Fruit fly (Drosophila melanogaster) whole organism, embryonic: Measurements from ENCODE around the gene regucalcin.

Experiments
- Aef1 ChIP-seq: fragments of 200-800 bp; sonication (Bioruptor generic); IDR thresholded peaks from 3 replicates; pipeline ENCODE4 v1.3.6; 2022; ENCODE audit warnings: missing biosample characterization, missing genetic modification characterization
- Blimp-1 ChIP-seq: fragments of 200-800 bp; sonication (Bioruptor generic); optimal IDR thresholded peaks from 3 replicates; lab custom pipeline; 2018; ENCODE audit warnings: missing biosample characterization, missing genetic modification characterization, mild to moderate bottlenecking, moderate library complexity, missing genetic modification reagents
- CG10366 ChIP-seq: fragments of 200-800 bp; sonication (Bioruptor generic); IDR thresholded peaks from 2 replicates; pipeline ENCODE4 v1.3.6; 2022; ENCODE audit warnings: missing biosample characterization, missing genetic modification characterization
- CG10543 ChIP-seq: fragments of 200-800 bp; sonication (Bioruptor generic); optimal IDR thresholded peaks from 3 replicates; lab custom pipeline; 2017; ENCODE audit warnings: missing biosample characterization, mild to moderate bottlenecking, missing genetic modification characterization, moderate library complexity
- CG12071 ChIP-seq: fragments of 200-800 bp; sonication (Bioruptor generic); optimal IDR thresholded peaks from 3 replicates; lab custom pipeline; 2018; ENCODE audit warnings: missing biosample characterization, mild to moderate bottlenecking, missing genetic modification characterization
- CG12155 ChIP-seq: fragments of 200-800 bp; sonication (Bioruptor generic); optimal IDR thresholded peaks from 3 replicates; lab custom pipeline; 2016; ENCODE audit warnings: missing biosample characterization, missing genetic modification characterization
- CG12744 ChIP-seq: fragments of 200-800 bp; sonication (Bioruptor generic); optimal IDR thresholded peaks from 2 replicates; lab custom pipeline; 2016; ENCODE audit warnings: missing biosample characterization, missing genetic modification characterization
- CG13424 ChIP-seq: fragments of 200-800 bp; sonication (Bioruptor generic); optimal IDR thresholded peaks from 2 replicates; lab custom pipeline; 2019; ENCODE audit warnings: missing biosample characterization, mild to moderate bottlenecking, missing genetic modification characterization, moderate library complexity
- CG14014 ChIP-seq: fragments of 200-800 bp; sonication (Bioruptor generic); IDR thresholded peaks from 2 replicates; pipeline ENCODE4 v1.3.6; 2022; ENCODE audit warnings: missing biosample characterization, missing genetic modification characterization
- CG14441 ChIP-seq: fragments of 200-800 bp; sonication (Bioruptor generic); IDR thresholded peaks from 2 replicates; pipeline ENCODE4 v1.3.6; 2022; ENCODE audit warnings: missing biosample characterization, missing genetic modification characterization
- CG15479 ChIP-seq: fragments of 200-800 bp; sonication (Bioruptor generic); optimal IDR thresholded peaks from 3 replicates; lab custom pipeline; 2019; ENCODE audit warnings: missing biosample characterization, mild to moderate bottlenecking, missing genetic modification characterization, moderate library complexity
- CG17359 ChIP-seq: fragments of 200-800 bp; sonication (Bioruptor generic); optimal IDR thresholded peaks from 3 replicates; lab custom pipeline; 2018; ENCODE audit warnings: missing biosample characterization, mild to moderate bottlenecking, missing genetic modification characterization, moderate library complexity
- CG18262 ChIP-seq: fragments of 200-800 bp; optimal IDR thresholded peaks from 3 replicates; lab custom pipeline; 2019; ENCODE audit warnings: missing biosample characterization, mild to moderate bottlenecking, missing genetic modification characterization, moderate library complexity
- CG6254 ChIP-seq: fragments of 200-800 bp; sonication (Bioruptor generic); optimal IDR thresholded peaks from 3 replicates; lab custom pipeline; 2017; ENCODE audit warnings: mild to moderate bottlenecking, missing biosample characterization, missing genetic modification reagents, missing genetic modification characterization
- CG6689 ChIP-seq: fragments of 200-800 bp; sonication (Bioruptor generic); IDR thresholded peaks from 2 replicates; pipeline ENCODE4 v1.3.6; 2022; ENCODE audit warnings: missing biosample characterization, missing genetic modification characterization
- CG6854 ChIP-seq: fragments of 200-800 bp; sonication (Bioruptor generic); optimal IDR thresholded peaks from 3 replicates; lab custom pipeline; 2017; ENCODE audit warnings: missing biosample characterization, mild to moderate bottlenecking, missing genetic modification characterization
- CG7987 ChIP-seq: fragments of 200-800 bp; sonication (Bioruptor generic); optimal IDR thresholded peaks from 2 replicates; lab custom pipeline; 2018; ENCODE audit warnings: missing biosample characterization, mild to moderate bottlenecking, missing genetic modification characterization, moderate library complexity
- CoRest ChIP-seq: fragments of 200-800 bp; sonication (Bioruptor generic); optimal IDR thresholded peaks from 3 replicates; lab custom pipeline; 2018; ENCODE audit warnings: missing biosample characterization, mild to moderate bottlenecking, missing genetic modification characterization, moderate library complexity
- D19B ChIP-seq: fragments of 200-800 bp; sonication (Bioruptor generic); optimal IDR thresholded peaks from 2 replicates; lab custom pipeline; 2017; ENCODE audit warnings: missing biosample characterization, mild to moderate bottlenecking, missing genetic modification characterization
- E2f2 ChIP-seq: fragments of 200-800 bp; sonication (Bioruptor generic); IDR thresholded peaks from 2 replicates; pipeline ENCODE4 v1.3.6; 2022; ENCODE audit warnings: missing biosample characterization, missing genetic modification characterization
- ERR ChIP-seq: fragments of 200-800 bp; sonication (Bioruptor generic); optimal IDR thresholded peaks from 2 replicates; lab custom pipeline; 2016; ENCODE audit warnings: missing biosample characterization, missing genetic modification characterization
- Ets65A ChIP-seq: fragments of 200-800 bp; sonication (Bioruptor generic); peaks from one replicate; lab custom pipeline; 2016; ENCODE audit warnings: missing biosample characterization, missing genetic modification characterization
- GATAe ChIP-seq: fragments of 200-800 bp; sonication (Bioruptor generic); conservative IDR thresholded peaks from 2 replicates; pipeline ENCODE4 v1.3.6; 2022; ENCODE audit warnings: missing biosample characterization, missing genetic modification characterization
- HmgD ChIP-seq: fragments of 200-800 bp; sonication (Bioruptor generic); optimal IDR thresholded peaks from 3 replicates; lab custom pipeline; 2016; ENCODE audit warnings: missing biosample characterization, missing genetic modification characterization
- Hr3 ChIP-seq: fragments of 200-800 bp; sonication (Bioruptor generic); optimal IDR thresholded peaks from 3 replicates; lab custom pipeline; 2016; ENCODE audit warnings: missing biosample characterization, missing genetic modification characterization
- NFAT ChIP-seq: fragments of 200-800 bp; sonication (Bioruptor generic); IDR thresholded peaks from 2 replicates; pipeline ENCODE4 v1.3.6; 2022; ENCODE audit warnings: missing biosample characterization, missing genetic modification characterization
- Ptx1 ChIP-seq: fragments of 200-800 bp; sonication (Bioruptor generic); IDR thresholded peaks from 2 replicates; pipeline ENCODE4 v1.3.6; 2022; ENCODE audit warnings: missing biosample characterization, missing genetic modification characterization
- Spps ChIP-seq: fragments of 200-800 bp; sonication (Bioruptor generic); optimal IDR thresholded peaks from 2 replicates; lab custom pipeline; 2018; ENCODE audit warnings: missing biosample characterization, mild to moderate bottlenecking, missing genetic modification characterization
- Xbp1 ChIP-seq: fragments of 200-800 bp; sonication (Bioruptor generic); optimal IDR thresholded peaks from 3 replicates; lab custom pipeline; 2016; ENCODE audit warnings: missing biosample characterization, mild to moderate bottlenecking, missing genetic modification characterization
- az2 ChIP-seq: fragments of 200-800 bp; sonication (Bioruptor generic); optimal IDR thresholded peaks from 3 replicates; lab custom pipeline; 2016; ENCODE audit warnings: missing biosample characterization, missing genetic modification characterization
- crol ChIP-seq: fragments of 200-800 bp; sonication (Bioruptor generic); IDR thresholded peaks from 2 replicates; pipeline ENCODE4 v1.3.6; 2022; ENCODE audit warnings: missing biosample characterization, missing genetic modification characterization
- esg ChIP-seq: fragments of 200-800 bp; sonication (Bioruptor generic); conservative IDR thresholded peaks from 2 replicates; pipeline ENCODE4 v1.3.6; 2022; ENCODE audit warnings: missing biosample characterization, missing genetic modification characterization
- eve ChIP-seq, 2 experiments: fragments of >200 bp; optimal IDR thresholded peaks; 2 replicates each; lab custom pipeline; 2017; ENCODE audit warnings: missing biosample characterization in 2 of 2, missing genetic modification characterization in 2 of 2
- exex ChIP-seq: fragments of 200-800 bp; sonication (Bioruptor generic); optimal IDR thresholded peaks from 4 replicates; lab custom pipeline; 2018; ENCODE audit warnings: missing biosample characterization, mild to moderate bottlenecking, missing genetic modification characterization, moderate library complexity
- gsb ChIP-seq: fragments of 200-800 bp; sonication (Bioruptor generic); IDR thresholded peaks from 2 replicates; pipeline ENCODE4 v1.3.6; 2022; ENCODE audit warnings: missing biosample characterization, missing genetic modification characterization
- gt ChIP-seq: fragments of 200-800 bp; sonication (Bioruptor generic); IDR thresholded peaks from 2 replicates; pipeline ENCODE4 v1.3.6; 2022; ENCODE audit warnings: missing biosample characterization, missing genetic modification characterization
- hbn ChIP-seq: fragments of 200-800 bp; sonication (Bioruptor generic); IDR thresholded peaks from 2 replicates; pipeline ENCODE4 v1.3.6; 2022; ENCODE audit warnings: missing biosample characterization, missing genetic modification characterization; ENCODE audit not compliant: partially characterized antibody
- lmd ChIP-seq: fragments of 200-800 bp; sonication (Bioruptor generic); IDR thresholded peaks from 2 replicates; pipeline ENCODE4 v1.3.6; 2022; ENCODE audit warnings: missing biosample characterization, missing genetic modification characterization
- nom ChIP-seq: fragments of 200-800 bp; sonication (Bioruptor generic); optimal IDR thresholded peaks from 2 replicates; lab custom pipeline; 2017; ENCODE audit warnings: missing biosample characterization, missing genetic modification characterization, mild to moderate bottlenecking, moderate library complexity, missing genetic modification reagents
- oc ChIP-seq: fragments of 200-800 bp; sonication (Bioruptor generic); optimal IDR thresholded peaks from 2 replicates; lab custom pipeline; 2018; ENCODE audit warnings: missing biosample characterization, mild to moderate bottlenecking, missing genetic modification characterization, moderate library complexity
- pum ChIP-seq: fragments of 200-800 bp; sonication (Bioruptor generic); optimal IDR thresholded peaks from 2 replicates; lab custom pipeline; 2016; ENCODE audit warnings: missing biosample characterization, missing genetic modification characterization
- slbo ChIP-seq: fragments of 200-800 bp; sonication (Bioruptor generic); IDR thresholded peaks from 2 replicates; pipeline ENCODE4 v1.3.6; 2022; ENCODE audit warnings: missing biosample characterization, missing genetic modification characterization
- trh ChIP-seq: fragments of 200-800 bp; sonication (Bioruptor generic); optimal IDR thresholded peaks from 2 replicates; lab custom pipeline; 2016; ENCODE audit warnings: missing biosample characterization, missing genetic modification characterization
- vvl ChIP-seq: fragments of 200-800 bp; sonication (Bioruptor generic); IDR thresholded peaks from 2 replicates; pipeline ENCODE4 v1.3.6; 2022; ENCODE audit warnings: missing biosample characterization, missing genetic modification characterization
- wek ChIP-seq: fragments of 200-800 bp; sonication (Bioruptor generic); optimal IDR thresholded peaks from 3 replicates; lab custom pipeline; 2018; ENCODE audit warnings: missing biosample characterization, mild to moderate bottlenecking, missing genetic modification characterization, moderate library complexity
- zfh1 ChIP-seq: fragments of 200-800 bp; sonication (Bioruptor generic); IDR thresholded peaks from 3 replicates; pipeline ENCODE4 v1.3.6; 2022; ENCODE audit warnings: missing biosample characterization, missing genetic modification characterization

regucalcin gene

DNA sequence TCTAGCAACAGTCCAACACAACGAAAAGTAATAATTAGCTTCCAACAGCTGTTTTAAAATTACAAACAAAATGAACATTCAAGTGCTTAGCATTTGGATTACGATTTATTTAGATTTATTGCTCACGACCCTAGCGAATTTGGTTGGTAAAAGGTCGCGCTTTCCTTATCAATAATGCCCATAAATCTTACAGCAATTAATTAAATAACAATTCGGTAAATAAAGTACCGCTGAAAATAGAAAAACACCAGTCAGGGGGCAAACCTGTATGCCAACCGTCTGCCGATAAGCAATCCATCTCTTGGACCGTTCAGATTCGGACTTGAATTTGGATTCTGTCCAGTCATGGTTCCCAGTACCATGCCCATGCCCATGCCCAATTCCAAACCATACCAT is 919 bp downstream of the regucalcin start:
- no peak for TF ChIP-seq crol (GFP tag; lab: Robert Waterston, UW)
- no peak for TF ChIP-seq gt (GFP tag; lab: Robert Waterston, UW)
- TF ChIP-seq CG18262, result no peak
- TF ChIP-seq CG6254 (GFP tag; lab: Kevin White, UChicago), result no peak
- TF ChIP-seq nom, result peak; percentile 29

dm6 chrX:12014131-12014530 is 2.0 kb downstream of the regucalcin start:
- TF ChIP-seq NFAT (GFP tag; lab: Robert Waterston, UW) (0 out of 2 replicates have a peak, but pooled peaks have one; percentile 10), Ets65A (GFP tag; lab: Kevin White, UChicago) (peak; percentile 42), crol (GFP tag; lab: Robert Waterston, UW) (peak; percentile 78), GATAe (GFP tag; lab: Robert Waterston, UW) (peak; percentile 78), CG13424 (tag; lab: Kevin White, UChicago) (no peak), CG7987 (GFP tag; lab: Kevin White, UChicago) (peak; percentile 20)

DNA sequence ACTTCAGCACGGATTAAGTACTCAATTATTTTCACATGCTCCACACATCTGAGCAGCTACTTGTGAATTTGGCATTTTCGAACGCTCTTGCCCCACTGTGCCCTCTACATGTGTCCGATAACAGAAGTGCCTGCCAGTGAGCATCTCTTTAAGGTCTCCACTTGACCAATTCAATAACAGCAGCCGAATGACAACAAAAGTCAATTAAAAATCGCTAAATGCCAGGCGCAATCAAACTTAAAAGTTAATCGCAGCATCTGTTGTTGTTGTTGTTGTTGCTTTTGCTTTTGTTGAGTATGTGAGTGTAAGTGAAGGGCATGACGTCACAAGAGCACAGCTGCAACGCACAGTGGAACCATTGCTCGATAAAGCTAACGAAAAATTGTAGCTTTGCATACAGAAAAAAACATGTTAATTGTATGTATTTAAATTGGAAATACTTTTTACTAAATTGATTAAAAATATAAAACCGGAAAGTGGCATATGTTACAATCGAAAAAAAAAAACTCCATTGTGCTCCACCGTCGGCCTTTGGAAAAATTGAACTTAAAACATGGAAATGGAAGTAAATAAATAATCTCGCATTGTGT is 2.7 kb downstream of the regucalcin start:
- TF ChIP-seq HmgD (GFP tag; lab: Kevin White, UChicago) (no peak), Ptx1 (peak; percentile 41; the same call in 1 of the 2 replicates), eve (GFP tag; optimal IDR thresholded peaks at IDR 0.05; lab: Kevin White, UChicago) (no peak), ERR (GFP tag; lab: Kevin White, UChicago) (peak; percentile 9), pum (peak; percentile 6), trh (GFP tag; lab: Kevin White, UChicago) (no peak), gsb (GFP tag; lab: Robert Waterston, UW) (0 out of 2 replicates have a peak, but pooled peaks have one; percentile 17), CG10366 (peak; percentile 34), CG10543 (GFP tag; lab: Kevin White, UChicago) (peak; percentile 5), CG12071 (no peak), CG6854 (GFP tag; lab: Kevin White, UChicago) (no peak), Xbp1 (GFP tag; lab: Kevin White, UChicago) (peak; percentile 36), CG12155 (GFP tag; lab: Kevin White, UChicago) (no peak), wek (GFP tag; lab: Kevin White, UChicago) (no peak), D19B (GFP tag; lab: Kevin White, UChicago) (peak; percentile 9), CG12744 (no peak), vvl (GFP tag; lab: Robert Waterston, UW) (peak; percentile 69), Hr3 (GFP tag; lab: Kevin White, UChicago) (peak; percentile 8), slbo (peak; percentile 25), az2 (GFP tag; lab: Kevin White, UChicago) (peak; percentile 8), lmd (GFP tag; lab: Robert Waterston, UW) (0 out of 2 replicates have a peak, but pooled peaks have one; percentile 8), hbn (GFP tag; lab: Robert Waterston, UW) (peak; percentile 25; the same call in 1 of the 2 replicates), Aef1 (GFP tag; lab: Robert Waterston, UW) (peak; percentile 19; the same call in 2 of the 3 replicates), E2f2 (GFP tag; lab: Robert Waterston, UW) (peak; percentile 34; the same call in 1 of the 2 replicates), CG6689 (peak; percentile 28; the same call in 1 of the 2 replicates), zfh1 (peak; percentile 51; the same call in 2 of the 3 replicates), CG15479 (GFP tag; lab: Kevin White, UChicago) (no peak), esg (GFP tag; lab: Robert Waterston, UW) (peak; percentile 7; the same call in 1 of the 2 replicates), CG14014 (0 out of 2 replicates have a peak, but pooled peaks have one; percentile 5), CG17359 (peak; percentile 23), Blimp-1 (peak; percentile 29), CG14441 (GFP tag; lab: Robert Waterston, UW) (peak; percentile 59), Spps (tag; lab: Kevin White, UChicago) (peak; percentile 18), CoRest (tag; lab: Kevin White, UChicago) (peak; percentile 15), exex (tag; lab: Kevin White, UChicago) (peak; percentile 2), oc (tag; lab: Kevin White, UChicago) (no peak)
